Fruit fly (Drosophila melanogaster) whole organism, embryonic: ENCODE results near the gene CG14644.

ENCODE experiments used
- ATbp ChIP-seq: fragments of 200-800 bp; sonication (Bioruptor generic); optimal IDR thresholded peaks from 2 replicates; lab custom pipeline; 2017; ENCODE audit warnings: missing biosample characterization, mild to moderate bottlenecking, missing genetic modification characterization, missing genetic modification reagents
- Atf-2 ChIP-seq: fragments of 200-800 bp; sonication (Bioruptor generic); optimal IDR thresholded peaks from 2 replicates; lab custom pipeline; 2016; ENCODE audit warnings: missing biosample characterization, missing genetic modification characterization
- Awh ChIP-seq: fragments of 200-800 bp; sonication (Bioruptor generic); IDR thresholded peaks from 2 replicates; pipeline ENCODE4, ENCODE4 v1.3.6; 2022; ENCODE audit warnings: missing biosample characterization, missing genetic modification characterization
- Blimp-1 ChIP-seq: fragments of 200-800 bp; sonication (Bioruptor generic); optimal IDR thresholded peaks from 3 replicates; lab custom pipeline; 2018; ENCODE audit warnings: missing biosample characterization, missing genetic modification characterization, mild to moderate bottlenecking, moderate library complexity, missing genetic modification reagents
- CG10274 ChIP-seq: fragments of 200-800 bp; sonication (Bioruptor generic); optimal IDR thresholded peaks from 3 replicates; lab custom pipeline; 2017; ENCODE audit warnings: missing biosample characterization, mild to moderate bottlenecking, missing genetic modification characterization
- CG10321 ChIP-seq: fragments of 200-800 bp; sonication (Bioruptor generic); IDR thresholded peaks from 2 replicates; pipeline ENCODE4 v1.3.6; 2022; ENCODE audit warnings: missing biosample characterization, missing genetic modification characterization
- CG10366 ChIP-seq: fragments of 200-800 bp; sonication (Bioruptor generic); IDR thresholded peaks from 2 replicates; pipeline ENCODE4 v1.3.6; 2022; ENCODE audit warnings: missing biosample characterization, missing genetic modification characterization
- CG14050 ChIP-seq: fragments of 200-800 bp; sonication (Bioruptor generic); IDR thresholded peaks from 3 replicates; pipeline ENCODE4 v1.3.6; 2022; ENCODE audit warnings: missing biosample characterization, missing genetic modification characterization
- CG17802 ChIP-seq: fragments of 200-800 bp; sonication (Bioruptor generic); optimal IDR thresholded peaks from 2 replicates; lab custom pipeline; 2018; ENCODE audit warnings: missing biosample characterization, mild to moderate bottlenecking, missing genetic modification characterization, moderate library complexity
- CG2116 ChIP-seq: fragments of 200-800 bp; sonication (Bioruptor generic); optimal IDR thresholded peaks from 3 replicates; lab custom pipeline; 2018; ENCODE audit warnings: missing biosample characterization, mild to moderate bottlenecking, missing genetic modification characterization
- CG2202 ChIP-seq: fragments of 200-800 bp; sonication (Bioruptor generic); optimal IDR thresholded peaks from 2 replicates; lab custom pipeline; 2018; ENCODE audit warnings: missing biosample characterization, mild to moderate bottlenecking, missing genetic modification characterization
- CG2678 ChIP-seq: fragments of 200-800 bp; sonication (Bioruptor generic); optimal IDR thresholded peaks from 3 replicates; lab custom pipeline; 2019; ENCODE audit warnings: missing biosample characterization, mild to moderate bottlenecking, missing genetic modification characterization, moderate library complexity
- CG30431 ChIP-seq: fragments of 200-800 bp; sonication (Bioruptor generic); optimal IDR thresholded peaks from 2 replicates; lab custom pipeline; 2017; ENCODE audit warnings: missing biosample characterization, missing genetic modification characterization
- CG31441 ChIP-seq: fragments of 200-800 bp; sonication (Bioruptor generic); IDR thresholded peaks from 2 replicates; pipeline ENCODE4 v1.3.6; 2022; ENCODE audit warnings: missing biosample characterization, missing genetic modification characterization
- CG7963 ChIP-seq: fragments of 200-800 bp; sonication (Bioruptor generic); IDR thresholded peaks from 3 replicates; pipeline ENCODE4 v1.3.6; 2022; ENCODE audit warnings: missing biosample characterization, missing genetic modification characterization; ENCODE audit not compliant: partially characterized antibody
- CG8089 ChIP-seq: fragments of 200-800 bp; sonication (Bioruptor generic); optimal IDR thresholded peaks from 3 replicates; lab custom pipeline; 2016; ENCODE audit warnings: missing biosample characterization, missing genetic modification characterization
- CkIIα-i1 ChIP-seq: fragments of 200-800 bp; sonication (Bioruptor generic); IDR thresholded peaks from 2 replicates; pipeline ENCODE4 v1.3.6; 2022; ENCODE audit warnings: missing biosample characterization, missing genetic modification characterization
- Elba2 ChIP-seq: fragments of 200-800 bp; sonication (Bioruptor generic); optimal IDR thresholded peaks from 3 replicates; lab custom pipeline; 2016; ENCODE audit warnings: missing biosample characterization, missing genetic modification characterization
- Fer1 ChIP-seq: fragments of 200-800 bp; sonication (Bioruptor generic); optimal IDR thresholded peaks from 2 replicates; lab custom pipeline; 2017; ENCODE audit warnings: missing biosample characterization, mild to moderate bottlenecking, missing genetic modification characterization
- Fer2 ChIP-seq: fragments of 200-800 bp; sonication (Bioruptor generic); optimal IDR thresholded peaks from 2 replicates; lab custom pipeline; 2018; ENCODE audit warnings: missing biosample characterization, mild to moderate bottlenecking, missing genetic modification characterization, moderate library complexity
- HLH3B ChIP-seq: fragments of 200-800 bp; sonication (Bioruptor generic); IDR thresholded peaks from 2 replicates; pipeline ENCODE4 v1.3.6; 2022; ENCODE audit warnings: missing biosample characterization, missing genetic modification characterization
- Hsf ChIP-seq: fragments of 200-800 bp; sonication (Bioruptor generic); optimal IDR thresholded peaks from 3 replicates; lab custom pipeline; 2016; ENCODE audit warnings: missing biosample characterization, missing genetic modification characterization
- Mad ChIP-seq: fragments of 200-800 bp; sonication (Bioruptor generic); optimal IDR thresholded peaks from 2 replicates; lab custom pipeline; 2016; ENCODE audit warnings: missing biosample characterization, missing genetic modification characterization
- Med ChIP-seq: fragments of 200-800 bp; sonication (Bioruptor generic); peaks from one replicate; lab custom pipeline; 2016; ENCODE audit warnings: missing biosample characterization, missing genetic modification characterization, mild to moderate bottlenecking, inconsistent platforms, moderate library complexity
- Nf-YC ChIP-seq: fragments of 200-800 bp; optimal IDR thresholded peaks from 3 replicates; lab custom pipeline; 2019; ENCODE audit warnings: missing biosample characterization, mild to moderate bottlenecking, missing genetic modification characterization, moderate library complexity
- PHDP ChIP-seq: fragments of 200-800 bp; sonication (Bioruptor generic); optimal IDR thresholded peaks from 3 replicates; lab custom pipeline; 2018; ENCODE audit warnings: missing biosample characterization, mild to moderate bottlenecking, missing genetic modification characterization, moderate library complexity
- Ptx1 ChIP-seq: fragments of 200-800 bp; sonication (Bioruptor generic); IDR thresholded peaks from 2 replicates; pipeline ENCODE4 v1.3.6; 2022; ENCODE audit warnings: missing biosample characterization, missing genetic modification characterization
- abd-A ChIP-seq: fragments of 200-800 bp; sonication (Bioruptor generic); optimal IDR thresholded peaks from 3 replicates; lab custom pipeline; 2019; ENCODE audit warnings: missing biosample characterization, mild to moderate bottlenecking, missing genetic modification characterization, moderate library complexity
- bbx ChIP-seq: fragments of 200-800 bp; sonication (Bioruptor generic); IDR thresholded peaks from 2 replicates; pipeline ENCODE4 v1.3.6; 2022; ENCODE audit warnings: missing biosample characterization, missing genetic modification characterization; ENCODE audit not compliant: partially characterized antibody
- cato ChIP-seq: fragments of 200-800 bp; sonication (Bioruptor generic); optimal IDR thresholded peaks from 2 replicates; lab custom pipeline; 2016; ENCODE audit warnings: missing biosample characterization, missing genetic modification characterization, borderline replicate concordance
- disco-r ChIP-seq: fragments of 200-800 bp; sonication (Bioruptor generic); optimal IDR thresholded peaks from 2 replicates; lab custom pipeline; 2016; ENCODE audit warnings: missing biosample characterization, missing genetic modification characterization
- fd96Cb ChIP-seq: fragments of 200-800 bp; sonication (Bioruptor generic); optimal IDR thresholded peaks from 2 replicates; lab custom pipeline; 2018; ENCODE audit warnings: missing biosample characterization, mild to moderate bottlenecking, missing genetic modification characterization, moderate library complexity
- gcm ChIP-seq: fragments of 200-800 bp; sonication (Bioruptor generic); optimal IDR thresholded peaks from 2 replicates; lab custom pipeline; 2019; ENCODE audit warnings: missing biosample characterization, mild to moderate bottlenecking, missing genetic modification characterization, moderate library complexity
- grn ChIP-seq: fragments of 200-800 bp; sonication (Bioruptor generic); optimal IDR thresholded peaks from 3 replicates; lab custom pipeline; 2017; ENCODE audit warnings: missing biosample characterization, missing genetic modification characterization
- jing ChIP-seq: fragments of 200-800 bp; sonication (Bioruptor generic); optimal IDR thresholded peaks from 2 replicates; lab custom pipeline; 2018; ENCODE audit warnings: missing biosample characterization, mild to moderate bottlenecking, missing genetic modification characterization
- lov ChIP-seq, 2 experiments: fragments of 200-800 bp in 1 of 2; fragments of >200 bp in 1 of 2; sonication (Bioruptor generic) in 1 of 2; IDR thresholded peaks in 1 of 2; optimal IDR thresholded peaks in 1 of 2; 2 replicates in 1 of 2; 3 replicates in 1 of 2; pipeline versions ENCODE4 v1.3.6 to Lab custom; 2017 to 2022; ENCODE audit warnings: missing biosample characterization in 1 of 2, missing genetic modification characterization in 1 of 2
- nau ChIP-seq: fragments of 200-800 bp; sonication (Bioruptor generic); optimal IDR thresholded peaks from 3 replicates; lab custom pipeline; 2017; ENCODE audit warnings: missing biosample characterization, mild to moderate bottlenecking, missing genetic modification characterization, missing genetic modification reagents
- pnt ChIP-seq: fragments of 200-800 bp; sonication (Bioruptor generic); optimal IDR thresholded peaks from 3 replicates; lab custom pipeline; 2016; ENCODE audit warnings: missing biosample characterization, missing genetic modification characterization
- scrt ChIP-seq: fragments of 200-800 bp; sonication (Bioruptor generic); optimal IDR thresholded peaks from 2 replicates; lab custom pipeline; 2018; ENCODE audit warnings: missing biosample characterization, mild to moderate bottlenecking, missing genetic modification characterization, moderate library complexity
- sens-2 ChIP-seq: fragments of 200-800 bp; sonication (Bioruptor generic); IDR thresholded peaks from 2 replicates; pipeline ENCODE4 v1.3.6; 2022; ENCODE audit warnings: missing biosample characterization, missing genetic modification characterization
- sisA ChIP-seq: fragments of 200-800 bp; sonication (Bioruptor generic); IDR thresholded peaks from 2 replicates; pipeline ENCODE4 v1.3.6; 2022; ENCODE audit warnings: missing biosample characterization, missing genetic modification characterization
- slbo ChIP-seq: fragments of 200-800 bp; sonication (Bioruptor generic); IDR thresholded peaks from 2 replicates; pipeline ENCODE4 v1.3.6; 2022; ENCODE audit warnings: missing biosample characterization, missing genetic modification characterization
- slp2 ChIP-seq: fragments of 200-800 bp; sonication (Bioruptor generic); optimal IDR thresholded peaks from 2 replicates; lab custom pipeline; 2016; ENCODE audit warnings: missing biosample characterization, missing genetic modification characterization
- sr ChIP-seq: fragments of 200-800 bp; sonication (Bioruptor generic); IDR thresholded peaks from 3 replicates; pipeline ENCODE4 v1.3.6; 2022; ENCODE audit warnings: missing biosample characterization, missing genetic modification characterization
- stc ChIP-seq: fragments of 200-800 bp; sonication (Bioruptor generic); IDR thresholded peaks from 2 replicates; pipeline ENCODE4 v1.3.6; 2022; ENCODE audit warnings: missing biosample characterization, missing genetic modification characterization
- tna ChIP-seq: fragments of 200-800 bp; sonication (Bioruptor generic); IDR thresholded peaks from 2 replicates; pipeline ENCODE4 v1.3.6; 2022; ENCODE audit warnings: missing biosample characterization, missing genetic modification characterization; ENCODE audit not compliant: partially characterized antibody
- wek ChIP-seq: fragments of 200-800 bp; sonication (Bioruptor generic); optimal IDR thresholded peaks from 3 replicates; lab custom pipeline; 2018; ENCODE audit warnings: missing biosample characterization, mild to moderate bottlenecking, missing genetic modification characterization, moderate library complexity
- zen ChIP-seq: fragments of 200-800 bp; sonication (Bioruptor generic); optimal IDR thresholded peaks from 3 replicates; lab custom pipeline; 2018; ENCODE audit warnings: missing biosample characterization, mild to moderate bottlenecking, missing genetic modification characterization, moderate library complexity

CG14644 gene

DNA sequence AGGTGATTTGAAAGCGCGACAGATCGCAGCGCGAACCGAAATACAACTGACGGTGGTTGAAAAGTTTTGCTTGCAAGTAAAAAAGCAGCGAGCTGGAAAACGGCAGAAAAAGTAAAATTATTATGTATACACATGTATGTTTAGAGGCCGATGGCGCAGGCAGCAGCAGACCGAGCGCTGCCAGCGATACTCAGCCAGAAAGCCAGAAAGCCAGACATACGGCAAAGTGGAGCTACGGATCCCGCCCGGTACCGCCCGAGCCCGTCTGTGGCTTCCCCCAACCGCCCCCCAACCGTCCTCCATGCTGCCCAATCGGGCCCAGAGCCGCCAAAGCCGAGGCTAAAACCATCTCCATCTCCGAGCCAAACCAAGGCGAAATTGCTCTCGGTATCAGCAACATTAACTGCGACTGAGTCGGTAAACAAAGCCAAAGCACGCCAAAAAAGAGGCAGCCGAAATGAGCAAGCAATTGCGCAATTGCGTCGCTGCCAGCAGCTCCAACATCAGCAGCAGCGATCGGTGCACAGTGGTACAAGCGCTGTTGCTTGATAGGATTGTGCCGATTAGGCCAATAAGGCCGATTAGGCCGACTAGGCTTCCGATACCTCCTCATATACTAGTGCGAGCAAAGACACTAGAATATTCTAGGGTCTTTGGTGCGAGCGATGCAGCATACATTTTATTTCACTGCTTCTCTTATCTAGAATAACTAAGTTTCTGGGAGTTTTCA, 37.4 kb downstream of the CG14644 start, which contains the start of gene CG14636 (continued):
- TF ChIP-seq Ptx1 (GFP tag; lab: Robert Waterston, UW) (peak; percentile 89), bbx (peak; percentile 30; the same call in 1 of the 2 replicates), CG10366 (GFP tag; lab: Robert Waterston, UW) (peak; percentile 60), HLH3B (GFP tag; lab: Robert Waterston, UW) (peak; percentile 78), CG2678 (tag; lab: Kevin White, UChicago) (peak; percentile 78), tna (GFP tag; lab: Robert Waterston, UW) (no peak), abd-A (no peak), slbo (GFP tag; lab: Robert Waterston, UW) (peak; percentile 82), CkIIα-i1 (GFP tag; lab: Robert Waterston, UW) (0 out of 2 replicates have a peak, but pooled peaks have one; percentile 37), CG17802 (tag; lab: Kevin White, UChicago) (no peak), CG7963 (GFP tag; lab: Robert Waterston, UW) (0 out of 3 replicates have a peak, but pooled peaks have one; percentile 31), CG30431 (peak; percentile 20), Fer1 (GFP tag; lab: Kevin White, UChicago) (peak; percentile 84), sisA (GFP tag; lab: Robert Waterston, UW) (peak; percentile 74), grn (GFP tag; lab: Kevin White, UChicago) (peak; percentile 14), Mad (peak; percentile 52), CG14050 (GFP tag; lab: Robert Waterston, UW) (peak; percentile 52; the same call in 2 of the 3 replicates), disco-r (peak; percentile 44), Fer2 (tag; lab: Kevin White, UChicago) (peak; percentile 22), Elba2 (GFP tag; lab: Kevin White, UChicago) (no peak), Blimp-1 (peak; percentile 10), gcm (peak; percentile 12), lov (optimal IDR thresholded peaks at IDR 0.05; lab: Kevin White, UChicago) (no peak), lov (GFP tag; IDR thresholded peaks at IDR 0.05; lab: Robert Waterston, UW) (no peak), Med (peak; percentile 96), stc (GFP tag; lab: Robert Waterston, UW) (peak; percentile 83), wek (peak; percentile 46), pnt (peak; percentile 73), CG2202 (no peak), fd96Cb (tag; lab: Kevin White, UChicago) (peak; percentile 40), sr (0 out of 3 replicates have a peak, but pooled peaks have one; percentile 28), sens-2 (GFP tag; lab: Robert Waterston, UW) (no peak), Hsf (peak; percentile 72), slp2 (GFP tag; lab: Kevin White, UChicago) (peak; percentile 74), PHDP (peak; percentile 69), ATbp (GFP tag; lab: Kevin White, UChicago) (peak; percentile 50), Awh (peak; percentile 68), nau (GFP tag; lab: Kevin White, UChicago) (peak; percentile 74), CG2116 (GFP tag; lab: Kevin White, UChicago) (peak; percentile 25), Atf-2 (GFP tag; lab: Kevin White, UChicago) (peak; percentile 57), Nf-YC (tag; lab: Kevin White, UChicago) (peak; percentile 75), CG31441 (GFP tag; lab: Robert Waterston, UW) (peak; percentile 49), CG8089 (GFP tag; lab: Kevin White, UChicago) (peak; percentile 30), CG10321 (no peak), cato (GFP tag; lab: Kevin White, UChicago) (no peak), jing (GFP tag; lab: Kevin White, UChicago) (peak; percentile 58), scrt (GFP tag; lab: Kevin White, UChicago) (peak; percentile 3), CG10274 (GFP tag; lab: Kevin White, UChicago) (peak; percentile 40), zen (no peak)
